Worm (Caenorhabditis elegans): Measurements from ENCODE around the gene Y57G11C.46.

DNA sequence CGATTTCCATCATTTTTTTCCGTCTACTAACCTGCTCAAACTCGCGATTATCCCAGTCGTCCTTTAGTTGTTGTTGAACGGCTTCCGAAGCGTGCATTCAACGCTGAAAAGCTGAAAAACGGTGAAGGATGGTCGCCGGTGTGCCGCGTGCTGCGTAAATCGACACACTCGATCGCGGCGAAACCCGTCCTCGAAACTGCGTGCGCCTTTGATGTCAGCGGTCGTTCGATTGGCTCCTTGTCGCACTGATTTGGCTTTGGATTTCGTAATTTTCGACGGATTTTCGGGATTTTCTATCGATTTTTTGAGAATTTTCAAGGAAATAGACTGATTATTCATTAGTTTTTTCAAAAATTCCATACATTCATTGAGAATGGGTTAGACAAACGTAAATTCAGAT is 18.8 kb downstream of the Y57G11C.46 start, which contains the start of the genes Y57G11C.1147 and nuo-3:
- TF ChIP-seq unc-62 (GFP tag; optimal IDR thresholded peaks at IDR 0.05 in 1 of 2) (no peak), unc-62 (tag; optimal IDR thresholded peaks at IDR 0.05) (no peak), hlh-30 (tag; optimal IDR thresholded peaks at IDR 0.05; ENCODE audit: insufficient read depth) (peak; percentile 63), aha-1 (tag) (peak; percentile 26), attf-4 (tag; optimal IDR thresholded peaks at IDR 0.05) (no peak), lin-39 (tag; optimal IDR thresholded peaks at IDR 0.05) (no peak)
